Worm (Caenorhabditis elegans) whole organism, midembryonic: ENCODE data around the gene cyp-44A1.

Source experiments
- flt-1 ChIP-seq: fragments of 200-800 bp; sonication (Bioruptor generic); IDR thresholded peaks from 2 replicates; pipeline ENCODE4 v1.3.6; 2022; ENCODE audit warnings: missing genetic modification characterization, missing compliant biosample characterization
- klf-2 ChIP-seq: fragments of 200-800 bp; sonication (Bioruptor generic); conservative IDR thresholded peaks from 2 replicates; pipeline ENCODE4 v1.3.6; 2022; ENCODE audit warnings: missing genetic modification reagents, missing genetic modification characterization, missing compliant biosample characterization
- med-1 ChIP-seq: sonication (generic microtip); optimal IDR thresholded peaks from 2 replicates; lab custom pipeline; 2017; ENCODE audit warnings: missing genetic modification characterization, mild to moderate bottlenecking, missing compliant biosample characterization, antibody characterized with exemption, missing genetic modification reagents; ENCODE audit not compliant: insufficient read depth

DNA sequence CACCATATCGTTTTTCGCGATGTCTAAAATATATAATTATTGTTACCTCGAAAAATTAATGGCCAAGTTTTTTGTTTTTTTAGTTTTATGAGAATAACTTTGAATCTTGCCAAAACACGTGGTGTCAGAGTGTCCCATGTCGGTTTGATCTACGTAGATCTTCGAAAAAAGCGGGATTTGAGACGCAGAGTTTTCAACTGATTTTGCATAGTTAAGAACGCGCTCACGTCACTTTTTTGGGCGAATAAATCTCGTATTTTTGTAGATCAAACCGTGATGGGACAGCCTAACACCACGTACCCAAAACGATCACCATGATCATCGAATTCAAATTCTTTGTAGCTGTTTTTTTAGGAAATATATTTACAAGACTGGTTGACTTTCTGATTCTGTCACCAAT lies 6.3 kb upstream of the cyp-44A1 start:
- TF ChIP-seq med-1 (GFP tag; lab: Kevin White, UChicago), result no peak
- no peak for TF ChIP-seq flt-1 (GFP tag; lab: Robert Waterston, UW)
- no peak for TF ChIP-seq klf-2 (GFP tag; lab: Robert Waterston, UW)
